Worm (Caenorhabditis elegans): ENCODE data around the gene pbs-3.
"Not testable (repeated sequence)": the region's sequence is repeated elsewhere in the genome, so short reads cannot be mapped to it uniquely, and the experiment has no call there.

Gene pbs-3

DNA sequence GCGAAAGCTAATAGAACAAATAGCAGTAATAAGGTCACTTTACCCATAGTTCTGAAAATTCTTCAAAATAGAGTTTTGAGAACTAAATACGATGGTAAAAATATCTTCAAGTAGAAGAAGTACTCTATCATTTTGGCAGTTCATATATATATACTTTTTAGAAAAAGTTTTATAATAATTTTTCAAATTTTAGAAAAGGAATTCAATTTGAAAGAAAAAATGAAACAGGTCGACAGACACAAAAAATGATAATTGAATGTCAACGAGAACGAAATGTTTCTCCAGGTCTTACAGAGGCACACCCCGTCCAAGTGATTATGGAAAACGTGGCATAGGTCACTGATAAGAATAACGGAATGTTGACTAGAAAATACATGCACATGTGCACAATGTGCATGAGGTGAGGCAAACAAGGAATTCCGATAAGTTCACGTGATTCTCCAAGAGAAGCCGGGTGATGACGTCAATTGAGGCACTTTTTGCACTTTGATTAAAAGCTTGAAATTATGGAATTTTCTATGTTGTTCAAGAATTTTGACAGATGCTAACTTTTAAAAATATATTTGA, 29.9 kb downstream of the pbs-3 start, which contains the start of gene aagr-2:
TSS of gene aagr-2 (minus strand) at position 51 of the 567 bp plus-strand sequence.
- no peak for TF ChIP-seq ref-1 (GFP tag; conservative IDR thresholded peaks at IDR 0.05)
- TF ChIP-seq flt-1 (GFP tag; IDR thresholded peaks at IDR 0.05): no peak
- TF ChIP-seq cog-1 (tag; optimal IDR thresholded peaks at IDR 0.05): no peak
- TF ChIP-seq klf-2 (GFP tag; conservative IDR thresholded peaks at IDR 0.05): no peak
- no peak for TF ChIP-seq ztf-29 (GFP tag; IDR thresholded peaks at IDR 0.05)
- no peak for TF ChIP-seq T22C8.4 (GFP tag; IDR thresholded peaks at IDR 0.05)
- TF ChIP-seq med-1 (GFP tag; optimal IDR thresholded peaks at IDR 0.05; ENCODE audit: insufficient read depth): no peak
- TF ChIP-seq ztf-23 (GFP tag; IDR thresholded peaks at IDR 0.05): no peak
- no peak for TF ChIP-seq tab-1 (GFP tag; IDR thresholded peaks at IDR 0.05)

DNA sequence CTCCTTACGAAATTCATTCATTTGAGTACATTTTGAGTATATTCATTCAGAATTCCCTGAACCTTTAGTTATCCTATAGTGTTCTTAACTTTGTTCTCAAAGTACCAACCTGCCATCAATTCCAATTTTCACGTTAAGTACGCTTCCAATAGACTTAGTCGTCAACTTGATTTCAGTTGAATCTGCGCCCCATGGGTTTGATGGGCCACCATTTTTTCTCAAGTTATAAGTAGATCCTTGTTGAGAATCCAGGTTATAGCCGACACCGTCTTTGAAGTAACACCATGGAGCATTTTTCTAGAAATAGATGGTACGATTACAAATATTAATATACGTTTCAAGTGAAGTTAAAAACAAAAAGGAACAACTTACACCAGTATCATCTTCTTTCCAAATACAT, 30.5 kb downstream of the pbs-3 start:
- TF ChIP-seq ztf-29 (GFP tag; IDR thresholded peaks at IDR 0.05) (no peak), klf-2 (GFP tag; conservative IDR thresholded peaks at IDR 0.05) (no peak), cog-1 (tag; optimal IDR thresholded peaks at IDR 0.05) (no peak), ref-1 (GFP tag; conservative IDR thresholded peaks at IDR 0.05) (no peak), tab-1 (GFP tag; IDR thresholded peaks at IDR 0.05) (no peak), ztf-23 (GFP tag; IDR thresholded peaks at IDR 0.05) (no peak), T22C8.4 (GFP tag; IDR thresholded peaks at IDR 0.05) (no peak), flt-1 (GFP tag; IDR thresholded peaks at IDR 0.05) (no peak), med-1 (GFP tag; optimal IDR thresholded peaks at IDR 0.05; ENCODE audit: insufficient read depth) (no peak)

DNA sequence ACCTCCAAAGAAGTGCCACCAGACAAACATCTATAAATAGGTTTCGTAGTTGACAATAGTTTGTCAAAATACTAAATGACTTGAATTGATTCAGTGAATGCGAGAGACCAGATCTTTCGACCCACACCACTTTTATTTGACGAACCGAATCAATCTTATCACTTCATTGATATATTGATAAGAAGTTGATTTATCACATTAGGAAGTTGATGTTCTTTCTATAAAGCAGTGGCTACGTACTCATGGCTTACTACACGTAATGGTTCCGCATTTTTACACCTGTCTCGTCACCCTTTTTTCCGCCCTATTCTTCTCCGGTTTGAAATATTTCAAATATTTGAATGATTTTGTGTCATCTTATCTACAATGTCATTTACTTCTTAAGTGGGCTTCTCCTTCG, 34.6 kb downstream of the pbs-3 start:
- TF ChIP-seq klf-2 (GFP tag; conservative IDR thresholded peaks at IDR 0.05) (no peak), tab-1 (GFP tag; IDR thresholded peaks at IDR 0.05) (no peak), ztf-29 (GFP tag; IDR thresholded peaks at IDR 0.05) (no peak), flt-1 (GFP tag; IDR thresholded peaks at IDR 0.05) (no peak), ztf-23 (GFP tag; IDR thresholded peaks at IDR 0.05) (no peak)

- TF ChIP-seq klf-2 (GFP tag; conservative IDR thresholded peaks at IDR 0.05) (no peak), ztf-29 (GFP tag; IDR thresholded peaks at IDR 0.05) (no peak), ref-1 (GFP tag; conservative IDR thresholded peaks at IDR 0.05) (no peak), med-1 (GFP tag; optimal IDR thresholded peaks at IDR 0.05; ENCODE audit: insufficient read depth) (no peak), ztf-23 (GFP tag; IDR thresholded peaks at IDR 0.05) (no peak), cog-1 (tag; optimal IDR thresholded peaks at IDR 0.05) (no peak), T22C8.4 (GFP tag; IDR thresholded peaks at IDR 0.05) (no peak), tab-1 (GFP tag; IDR thresholded peaks at IDR 0.05) (no peak), flt-1 (GFP tag; IDR thresholded peaks at IDR 0.05) (no peak)
Observed at ce11 chrII:4918501-4919021, 36.7 kb downstream of the pbs-3 start.

ce11 chrII:4916462-4916861, 38.8 kb downstream of the pbs-3 start, which contains the start of gene msp-31:
Gene msp-31 (minus strand): TSS chrII:4916562.
- TF ChIP-seq cog-1 (tag; optimal IDR thresholded peaks at IDR 0.05); tab-1 (GFP tag; IDR thresholded peaks at IDR 0.05); ztf-23 (GFP tag; IDR thresholded peaks at IDR 0.05): not testable (repeated sequence)

- TF ChIP-seq klf-2 (GFP tag; conservative IDR thresholded peaks at IDR 0.05) (no peak), cog-1 (tag; optimal IDR thresholded peaks at IDR 0.05) (no peak), ztf-23 (GFP tag; IDR thresholded peaks at IDR 0.05) (no peak), med-1 (GFP tag; optimal IDR thresholded peaks at IDR 0.05; ENCODE audit: insufficient read depth) (no peak), T22C8.4 (GFP tag; IDR thresholded peaks at IDR 0.05) (no peak), ref-1 (GFP tag; conservative IDR thresholded peaks at IDR 0.05) (no peak)
Observed at ce11 chrII:4915572-4915971, 39.7 kb downstream of the pbs-3 start.

- no peak for TF ChIP-seq klf-2 (GFP tag; conservative IDR thresholded peaks at IDR 0.05)
- TF ChIP-seq cog-1 (tag; optimal IDR thresholded peaks at IDR 0.05): no peak
- no peak for TF ChIP-seq T22C8.4 (GFP tag; IDR thresholded peaks at IDR 0.05)
- TF ChIP-seq ref-1 (GFP tag; conservative IDR thresholded peaks at IDR 0.05): no peak
- no peak for TF ChIP-seq med-1 (GFP tag; optimal IDR thresholded peaks at IDR 0.05; ENCODE audit: insufficient read depth)
- TF ChIP-seq flt-1 (GFP tag; IDR thresholded peaks at IDR 0.05): no peak
- no peak for TF ChIP-seq tab-1 (GFP tag; IDR thresholded peaks at IDR 0.05)
- TF ChIP-seq ztf-23 (GFP tag; IDR thresholded peaks at IDR 0.05): no peak
- no peak for TF ChIP-seq ztf-29 (GFP tag; IDR thresholded peaks at IDR 0.05)
Observed at ce11 chrII:4914214-4914613, 41.0 kb downstream of the pbs-3 start, which contains the start of gene R05F9.11. Gene R05F9.11 (minus strand): TSS chrII:4914218.

- TF ChIP-seq T22C8.4 (GFP tag; IDR thresholded peaks at IDR 0.05) (no peak), ref-1 (GFP tag; conservative IDR thresholded peaks at IDR 0.05) (no peak), tab-1 (GFP tag; IDR thresholded peaks at IDR 0.05) (no peak), ztf-29 (GFP tag; IDR thresholded peaks at IDR 0.05) (no peak), ztf-23 (GFP tag; IDR thresholded peaks at IDR 0.05) (no peak), cog-1 (tag; optimal IDR thresholded peaks at IDR 0.05) (no peak), flt-1 (GFP tag; IDR thresholded peaks at IDR 0.05) (no peak), klf-2 (GFP tag; conservative IDR thresholded peaks at IDR 0.05) (no peak), med-1 (GFP tag; optimal IDR thresholded peaks at IDR 0.05; ENCODE audit: insufficient read depth) (no peak)
Observed at ce11 chrII:4908160-4908559, 47.1 kb downstream of the pbs-3 start.

DNA sequence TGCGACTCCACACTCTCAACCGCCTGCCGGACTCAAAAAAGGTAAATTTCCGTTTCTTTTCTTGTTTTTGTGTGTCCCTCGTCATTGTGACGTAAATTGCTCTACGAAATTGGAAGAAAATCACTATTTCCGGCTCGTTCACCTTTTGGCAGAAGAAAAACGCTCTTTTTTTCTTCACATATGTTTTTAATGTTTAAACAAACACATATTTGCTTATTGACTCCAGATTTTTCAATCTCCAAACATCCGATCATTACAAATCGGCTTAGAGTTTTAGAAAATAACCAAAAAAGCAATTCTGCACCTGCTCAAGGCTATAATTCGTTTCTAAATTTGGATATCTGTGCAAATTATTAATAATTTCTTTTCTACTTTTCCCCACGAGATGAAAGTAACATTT, 49.3 kb downstream of the pbs-3 start:
- TF ChIP-seq ref-1 (GFP tag; conservative IDR thresholded peaks at IDR 0.05) (no peak), cog-1 (tag; optimal IDR thresholded peaks at IDR 0.05) (no peak), T22C8.4 (GFP tag; IDR thresholded peaks at IDR 0.05) (no peak), ztf-29 (GFP tag; IDR thresholded peaks at IDR 0.05) (no peak), med-1 (GFP tag; optimal IDR thresholded peaks at IDR 0.05; ENCODE audit: insufficient read depth) (no peak), flt-1 (GFP tag; IDR thresholded peaks at IDR 0.05) (no peak), ztf-23 (GFP tag; IDR thresholded peaks at IDR 0.05) (no peak), klf-2 (GFP tag; conservative IDR thresholded peaks at IDR 0.05) (no peak), tab-1 (GFP tag; IDR thresholded peaks at IDR 0.05) (no peak)

DNA sequence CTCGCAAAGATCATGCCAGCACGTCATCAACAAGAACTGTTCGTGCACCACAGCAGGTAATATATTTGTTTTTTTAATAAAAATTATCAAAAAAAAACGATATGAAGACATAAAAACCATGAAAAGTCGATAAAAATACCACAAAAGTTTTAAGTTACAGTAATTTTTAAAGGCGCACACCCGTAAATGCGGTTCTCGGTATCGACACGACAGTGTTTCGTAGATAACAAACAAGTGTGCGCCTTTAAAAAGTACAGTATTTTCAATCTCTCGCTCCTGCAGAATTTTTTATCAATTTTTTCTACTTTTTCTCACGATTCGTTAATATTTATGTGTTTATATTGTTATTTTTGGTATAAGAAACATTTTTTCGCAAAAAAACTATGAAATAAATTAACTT, 49.9 kb downstream of the pbs-3 start:
- TF ChIP-seq cog-1 (tag; optimal IDR thresholded peaks at IDR 0.05): no peak
- TF ChIP-seq ztf-23 (GFP tag; IDR thresholded peaks at IDR 0.05): no peak
- no peak for TF ChIP-seq med-1 (GFP tag; optimal IDR thresholded peaks at IDR 0.05; ENCODE audit: insufficient read depth)

Measured in whole organism, midembryonic.